Fruit fly (Drosophila melanogaster): ENCODE measurements around the gene Tb.

Tb gene

DNA sequence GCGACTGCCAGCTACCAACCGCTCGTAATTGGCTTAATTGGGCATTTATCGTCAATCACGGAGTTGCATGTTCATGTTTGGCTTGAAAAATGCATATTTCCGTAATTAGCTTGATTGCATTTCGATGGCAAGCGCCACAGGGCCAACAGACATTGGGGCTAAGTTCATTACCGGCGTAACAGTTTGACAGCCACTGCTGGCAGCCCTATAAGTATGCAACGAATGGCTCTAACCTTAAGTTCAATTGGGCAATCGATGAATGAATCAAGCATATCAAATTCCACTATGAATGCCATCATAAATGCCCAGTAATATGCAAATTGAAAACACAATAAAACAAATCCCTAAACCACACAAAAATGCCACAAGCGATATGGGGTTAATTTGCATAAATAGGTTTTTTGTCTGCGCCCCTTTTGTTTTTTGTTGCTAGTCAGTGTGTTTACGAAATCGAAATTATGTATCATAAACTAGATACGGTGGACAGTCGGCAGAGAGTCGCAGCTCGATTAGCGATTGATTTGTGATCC lies 759 bp upstream of the Tb start (continued):
- TF ChIP-seq org-1 (GFP tag; optimal IDR thresholded peaks at IDR 0.05) (no peak), HHEX (GFP tag; optimal IDR thresholded peaks at IDR 0.05) (no peak), CG17186 (GFP tag; optimal IDR thresholded peaks at IDR 0.05) (no peak), hth (optimal IDR thresholded peaks at IDR 0.05) (no peak), Bteb2 (GFP tag; optimal IDR thresholded peaks at IDR 0.05) (no peak), bigmax (GFP tag; optimal IDR thresholded peaks at IDR 0.05) (no peak), CG2129 (GFP tag; IDR thresholded peaks at IDR 0.05; ENCODE audit: partially characterized antibody) (no peak), nau (GFP tag; optimal IDR thresholded peaks at IDR 0.05) (no peak), CG12769 (tag; optimal IDR thresholded peaks at IDR 0.05) (peak; percentile 87), CG2120 (GFP tag; optimal IDR thresholded peaks at IDR 0.05) (no peak), Camta (GFP tag; optimal IDR thresholded peaks at IDR 0.05) (no peak), wek (GFP tag; optimal IDR thresholded peaks at IDR 0.05) (no peak), sqz (GFP tag; optimal IDR thresholded peaks at IDR 0.05) (peak; percentile 30), CG11247 (GFP tag; IDR thresholded peaks at IDR 0.05) (no peak), CG32772 (GFP tag; IDR thresholded peaks at IDR 0.05) (no peak), Med (GFP tag) (no peak), CG12155 (GFP tag; optimal IDR thresholded peaks at IDR 0.05) (no peak), vfl (GFP tag; optimal IDR thresholded peaks at IDR 0.05) (no peak), odd (GFP tag; optimal IDR thresholded peaks at IDR 0.05) (no peak), Awh (GFP tag; IDR thresholded peaks at IDR 0.05) (peak; percentile 41; the same call in 1 of the 2 replicates), Adf1 (GFP tag; IDR thresholded peaks at IDR 0.05) (no peak), CTCF (GFP tag; optimal IDR thresholded peaks at IDR 0.05) (no peak), CG10321 (GFP tag; IDR thresholded peaks at IDR 0.05) (no peak), CG13894 (tag; optimal IDR thresholded peaks at IDR 0.05) (peak; percentile 62), TFAM (GFP tag; optimal IDR thresholded peaks at IDR 0.05) (no peak), shn (GFP tag; optimal IDR thresholded peaks at IDR 0.05) (no peak), Trl (optimal IDR thresholded peaks at IDR 0.05) (no peak), Trl (GFP tag; optimal IDR thresholded peaks at IDR 0.05) (no peak), CG12659 (GFP tag; optimal IDR thresholded peaks at IDR 0.05) (no peak), CG3847 (GFP tag; IDR thresholded peaks at IDR 0.05) (no peak), wdn (GFP tag; IDR thresholded peaks at IDR 0.05) (no peak), CG6654 (GFP tag; optimal IDR thresholded peaks at IDR 0.05) (peak; percentile 97), jing (GFP tag; optimal IDR thresholded peaks at IDR 0.05) (no peak), CG31441 (GFP tag; IDR thresholded peaks at IDR 0.05) (no peak), CG7357 (GFP tag; IDR thresholded peaks at IDR 0.05) (no peak), gro (GFP tag; optimal IDR thresholded peaks at IDR 0.05) (no peak), CG4424 (GFP tag; optimal IDR thresholded peaks at IDR 0.05) (no peak), CG3838 (GFP tag; optimal IDR thresholded peaks at IDR 0.05) (no peak), CG6854 (GFP tag; optimal IDR thresholded peaks at IDR 0.05) (no peak), MBD-R2 (GFP tag; IDR thresholded peaks at IDR 0.05) (no peak), Mrtf (GFP tag; IDR thresholded peaks at IDR 0.05) (no peak), Ravus (GFP tag; IDR thresholded peaks at IDR 0.05) (no peak), gcm (GFP tag; optimal IDR thresholded peaks at IDR 0.05) (no peak), oc (tag; optimal IDR thresholded peaks at IDR 0.05) (peak; percentile 89), salm (tag; optimal IDR thresholded peaks at IDR 0.05) (peak; percentile 70), btn (GFP tag; optimal IDR thresholded peaks at IDR 0.05) (no peak), zfh2 (GFP tag; optimal IDR thresholded peaks at IDR 0.05) (no peak), hkb (optimal IDR thresholded peaks at IDR 0.05) (no peak), hkb (GFP tag; IDR thresholded peaks at IDR 0.05) (no peak), Fer2 (tag; optimal IDR thresholded peaks at IDR 0.05) (no peak), gsb-n (tag; optimal IDR thresholded peaks at IDR 0.05) (peak; percentile 44), da (GFP tag; optimal IDR thresholded peaks at IDR 0.05) (no peak), sim (GFP tag; IDR thresholded peaks at IDR 0.05) (no peak), grau (tag; optimal IDR thresholded peaks at IDR 0.05) (peak; percentile 74)

Measured in whole organism, embryonic.